Fruit fly (Drosophila melanogaster): ENCODE data around the gene Moe.

The Moe gene

dm6 chrX:8897859-8898427 lies at the start of gene Moe:
TSS of gene Moe (minus strand) at chrX:8898332.
- no peak for TF ChIP-seq ttk (optimal IDR thresholded peaks at IDR 0.05)
- TF ChIP-seq psq (optimal IDR thresholded peaks at IDR 0.05): no peak
- TF ChIP-seq Sin3A (optimal IDR thresholded peaks at IDR 0.05): no peak
- TF ChIP-seq h (optimal IDR thresholded peaks at IDR 0.05): no peak
- TF ChIP-seq insv (optimal IDR thresholded peaks at IDR 0.05): no peak

DNA sequence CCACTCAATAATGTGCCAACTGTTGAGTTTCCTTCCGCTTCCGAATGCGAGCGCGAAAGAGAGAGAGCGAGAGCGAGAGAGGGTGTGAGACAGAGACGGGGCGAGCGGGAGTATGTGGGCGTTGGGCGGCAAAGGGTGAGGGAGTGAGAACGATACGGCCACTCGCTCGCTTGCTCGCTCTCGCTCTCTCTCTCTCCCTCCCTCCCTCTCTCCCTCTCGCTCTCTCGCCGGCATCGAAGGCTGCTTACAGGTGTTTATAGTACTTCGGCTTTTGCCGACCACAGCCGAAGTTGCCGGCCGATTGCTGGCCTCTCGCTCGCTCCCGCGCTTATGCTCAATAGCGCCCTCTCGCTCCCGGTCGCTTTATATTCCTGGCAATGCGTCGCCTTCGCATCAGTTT lies 26.6 kb upstream of the Moe start:
- TF ChIP-seq Myc (optimal IDR thresholded peaks at IDR 0.05): no peak
- TF ChIP-seq psq (optimal IDR thresholded peaks at IDR 0.05): no peak
- no peak for TF ChIP-seq Sin3A (optimal IDR thresholded peaks at IDR 0.05)

- TF ChIP-seq Sin3A (optimal IDR thresholded peaks at IDR 0.05): no peak
- TF ChIP-seq psq (optimal IDR thresholded peaks at IDR 0.05): no peak
- TF ChIP-seq h (optimal IDR thresholded peaks at IDR 0.05): no peak
- TF ChIP-seq ttk (optimal IDR thresholded peaks at IDR 0.05): no peak
- TF ChIP-seq Myc (optimal IDR thresholded peaks at IDR 0.05): no peak
- no peak for TF ChIP-seq insv (optimal IDR thresholded peaks at IDR 0.05)
Measured at dm6 chrX:8923587-8923986, 25.5 kb upstream of the Moe start, which contains the start of the genes CG12661 and CG43255. TSS of gene CG12661 (minus strand) at chrX:8923687. TSS of gene CG43255 (plus strand) at chrX:8923960.

dm6 chrX:8911878-8912277 lies 13.7 kb upstream of the Moe start:
- TF ChIP-seq Sin3A (optimal IDR thresholded peaks at IDR 0.05) (no peak), psq (optimal IDR thresholded peaks at IDR 0.05) (no peak), Myc (optimal IDR thresholded peaks at IDR 0.05) (no peak), h (optimal IDR thresholded peaks at IDR 0.05) (no peak), insv (optimal IDR thresholded peaks at IDR 0.05) (no peak), ttk (optimal IDR thresholded peaks at IDR 0.05) (no peak)

DNA sequence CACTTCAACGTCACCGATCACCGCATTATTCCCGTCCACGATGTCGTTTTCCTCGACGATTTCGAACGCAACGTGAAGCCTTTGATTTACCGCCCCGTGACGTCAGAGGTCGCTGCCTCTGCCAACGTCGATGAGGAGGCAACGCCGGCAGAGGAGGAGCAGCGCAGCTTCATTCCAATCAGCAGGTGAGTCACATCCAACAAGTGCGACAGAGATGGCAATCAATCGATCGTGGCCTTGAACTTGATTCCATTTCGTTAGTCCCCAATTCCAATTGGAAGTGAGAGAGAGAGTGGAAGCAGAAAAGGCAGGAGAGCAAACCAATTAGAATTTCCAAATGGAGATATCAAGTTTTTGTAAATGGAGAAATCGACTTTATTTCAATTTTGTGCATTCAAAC lies 10.0 kb upstream of the Moe start:
- no peak for TF ChIP-seq Myc (optimal IDR thresholded peaks at IDR 0.05)

DNA sequence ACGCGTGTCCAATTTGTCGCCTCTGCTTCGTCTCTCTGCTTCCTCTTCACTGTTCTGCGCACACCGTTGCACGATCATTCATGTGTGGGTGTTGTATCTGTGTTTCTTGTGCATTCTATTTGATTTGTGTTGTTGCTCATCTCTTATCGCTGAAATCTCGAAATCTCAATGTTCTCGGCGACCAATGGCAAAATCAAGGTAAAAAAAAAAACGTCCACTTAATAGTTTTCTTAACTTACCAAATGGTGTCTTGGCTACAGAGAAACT lies 9.3 kb upstream of the Moe start:
- TF ChIP-seq h (optimal IDR thresholded peaks at IDR 0.05) (no peak), psq (optimal IDR thresholded peaks at IDR 0.05) (no peak), Sin3A (optimal IDR thresholded peaks at IDR 0.05) (no peak), insv (optimal IDR thresholded peaks at IDR 0.05) (no peak)

DNA sequence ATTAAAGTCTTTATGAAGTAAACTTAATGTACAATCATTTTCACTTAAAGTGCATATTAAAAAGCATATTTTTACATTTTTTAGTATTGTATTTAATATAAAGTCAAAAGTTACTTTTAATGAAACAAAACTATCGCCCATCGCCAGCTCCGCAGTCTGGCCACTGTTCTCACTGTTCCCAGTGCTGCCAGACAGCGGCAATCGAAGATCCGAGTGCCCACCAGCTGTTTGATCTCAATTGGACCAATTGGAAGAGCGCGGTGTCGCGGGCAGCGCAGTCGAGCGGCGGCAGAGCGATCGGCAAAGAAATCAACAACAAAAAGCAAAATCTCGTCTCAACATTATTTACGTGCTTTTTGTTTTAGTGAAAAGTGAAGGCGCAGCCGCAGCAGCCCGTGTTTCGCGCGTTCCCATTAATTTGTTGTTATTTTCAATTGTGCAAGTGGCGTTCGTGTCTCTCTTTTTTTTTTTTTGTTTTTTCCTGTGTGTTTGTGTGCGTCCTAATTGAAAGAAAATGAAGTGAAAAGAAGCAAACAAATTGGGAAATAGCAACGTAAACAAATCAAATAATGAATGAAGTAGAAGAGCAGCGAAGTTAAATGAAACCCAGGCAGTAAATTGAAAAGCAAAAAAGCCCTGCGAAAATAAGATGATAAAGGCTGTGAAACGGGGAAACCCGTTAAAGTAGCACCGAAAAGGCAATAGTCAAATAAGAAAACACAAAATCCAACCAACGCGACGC lies 8.8 kb upstream of the Moe start, which contains the start of gene rdgA:
TSS of gene rdgA (plus strand) at position 264 of the 742 bp plus-strand sequence.
- TF ChIP-seq ttk (optimal IDR thresholded peaks at IDR 0.05) (no peak), Myc (optimal IDR thresholded peaks at IDR 0.05) (no peak), psq (optimal IDR thresholded peaks at IDR 0.05) (no peak), h (optimal IDR thresholded peaks at IDR 0.05) (no peak), Sin3A (optimal IDR thresholded peaks at IDR 0.05) (no peak), insv (optimal IDR thresholded peaks at IDR 0.05) (no peak)

- TF ChIP-seq ttk (optimal IDR thresholded peaks at IDR 0.05) (no peak), insv (optimal IDR thresholded peaks at IDR 0.05) (no peak), Myc (optimal IDR thresholded peaks at IDR 0.05) (no peak), h (optimal IDR thresholded peaks at IDR 0.05) (no peak), psq (optimal IDR thresholded peaks at IDR 0.05) (no peak), Sin3A (optimal IDR thresholded peaks at IDR 0.05) (no peak)
Measured at dm6 chrX:8905545-8906455, 7.7 kb upstream of the Moe start.

dm6 chrX:8901447-8901846 lies 3.3 kb upstream of the Moe start, which contains the start of gene Rbm13:
TSS of gene Rbm13 (plus strand) at chrX:8901699.
- TF ChIP-seq insv (optimal IDR thresholded peaks at IDR 0.05) (no peak), Myc (optimal IDR thresholded peaks at IDR 0.05) (no peak), Sin3A (optimal IDR thresholded peaks at IDR 0.05) (no peak), ttk (optimal IDR thresholded peaks at IDR 0.05) (no peak), h (optimal IDR thresholded peaks at IDR 0.05) (no peak), psq (optimal IDR thresholded peaks at IDR 0.05) (no peak)

DNA sequence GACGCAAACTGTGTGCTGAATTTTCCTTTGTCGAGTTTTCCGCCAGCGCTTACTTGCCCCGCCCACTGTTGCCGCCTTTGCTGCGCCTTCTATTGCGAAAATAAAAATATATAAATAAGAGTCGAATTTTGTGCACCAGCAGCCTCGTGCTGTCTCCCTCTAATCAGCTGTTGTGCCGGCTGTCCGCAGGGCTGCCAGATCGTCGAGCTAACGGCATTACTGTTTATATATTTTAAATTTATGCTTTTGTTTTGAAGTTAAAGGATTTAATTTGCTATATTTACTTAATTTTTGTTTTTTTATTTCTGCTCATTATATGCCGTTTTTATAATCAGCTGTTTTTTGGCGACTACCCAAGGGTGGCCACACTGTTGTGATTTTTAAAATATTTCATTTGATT lies 2.0 kb upstream of the Moe start, which contains the start of gene Uros1:
TSS of gene Uros1 (minus strand) at position 171 of the 400 bp plus-strand sequence.
- no peak for TF ChIP-seq Sin3A (optimal IDR thresholded peaks at IDR 0.05)
- TF ChIP-seq Myc (optimal IDR thresholded peaks at IDR 0.05): no peak
- no peak for TF ChIP-seq psq (optimal IDR thresholded peaks at IDR 0.05)
- TF ChIP-seq ttk (optimal IDR thresholded peaks at IDR 0.05): no peak
- TF ChIP-seq insv (optimal IDR thresholded peaks at IDR 0.05): no peak
- no peak for TF ChIP-seq h (optimal IDR thresholded peaks at IDR 0.05)

- TF ChIP-seq Sin3A (optimal IDR thresholded peaks at IDR 0.05) (no peak), ttk (optimal IDR thresholded peaks at IDR 0.05) (no peak), psq (optimal IDR thresholded peaks at IDR 0.05) (no peak), h (optimal IDR thresholded peaks at IDR 0.05) (no peak), insv (optimal IDR thresholded peaks at IDR 0.05) (no peak)
Measured at dm6 chrX:8896845-8897775, 1.0 kb downstream of the Moe start.

Data from Kc167 (cell line).